Fruit fly (Drosophila melanogaster) whole organism, larva: ENCODE data around the gene hyd.

Experiments
- noc ChIP-seq: fragments of 200-800 bp; sonication (Bioruptor generic); optimal IDR thresholded peaks from 3 replicates; lab custom pipeline; 2019; ENCODE audit warnings: missing biosample characterization, mild to moderate bottlenecking, missing genetic modification characterization, moderate library complexity

Gene hyd

DNA sequence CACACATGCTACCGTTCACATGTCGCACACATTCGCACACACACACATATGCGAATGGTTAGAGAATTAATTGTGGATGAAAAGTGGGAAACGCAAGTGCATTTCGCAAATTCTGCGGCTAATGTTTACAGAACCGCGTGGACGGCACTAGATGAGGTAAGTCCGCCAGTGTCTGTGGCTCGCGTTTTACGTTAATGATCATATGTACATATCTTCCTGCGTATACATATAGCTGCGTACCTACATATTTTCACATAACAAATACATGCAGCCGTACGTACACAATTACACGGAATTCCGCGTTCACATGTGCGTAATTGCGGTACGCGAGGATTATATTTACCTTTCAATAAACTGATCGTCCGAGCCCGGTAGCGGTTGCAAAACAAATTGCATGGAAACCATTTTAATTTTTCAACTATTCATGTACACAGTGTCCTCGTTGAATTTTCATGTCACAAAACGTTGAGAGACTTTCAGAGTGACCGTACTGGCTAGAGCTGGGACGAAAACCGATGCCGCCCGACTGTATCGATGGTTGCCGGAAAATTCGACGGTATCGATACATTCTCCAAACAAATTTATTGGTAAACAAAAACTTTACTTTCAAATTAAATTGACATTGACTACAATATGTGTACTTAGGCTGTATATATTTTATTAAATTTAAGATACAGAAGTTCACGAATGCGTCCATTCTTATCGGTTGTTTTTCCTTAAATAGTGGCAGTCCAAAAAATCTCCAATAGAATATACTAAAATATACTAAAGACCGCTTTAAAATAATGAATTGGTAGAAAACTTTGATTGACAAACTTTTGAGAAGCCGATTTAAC, at the start of gene hyd:
Gene hyd (minus strand): TSS at position 495 of the 836 bp plus-strand sequence.
- no peak for TF ChIP-seq noc

DNA sequence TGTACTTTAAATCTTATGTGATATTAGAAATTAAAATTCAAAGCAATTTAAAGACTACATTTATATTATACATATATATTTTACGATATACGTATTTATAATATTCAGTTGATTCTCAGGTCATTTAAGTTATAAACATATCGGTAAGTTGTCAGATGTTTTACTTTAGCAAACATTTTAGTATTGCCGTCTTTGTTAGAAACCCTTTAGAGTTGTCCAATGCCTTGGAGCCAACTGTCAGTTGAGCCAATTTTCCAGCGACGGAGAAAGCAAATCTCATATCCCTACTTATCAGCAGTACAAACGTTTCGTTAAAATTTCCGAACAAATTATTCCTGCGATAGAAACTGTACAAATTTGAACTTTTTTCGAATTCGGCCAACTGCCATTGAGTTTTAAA, 49.4 kb upstream of the hyd start, which contains the start of gene topi:
Gene topi (plus strand): TSS at position 301 of the 400 bp plus-strand sequence.
- no peak for TF ChIP-seq noc

- peak; percentile 73 for TF ChIP-seq noc
These were observed 48.7 kb upstream of the hyd start, which contains the start of gene Whamy for dm6 chr3R:9774147-9774546. Gene Whamy, minus strand, starts transcription at chr3R:9774419.

DNA sequence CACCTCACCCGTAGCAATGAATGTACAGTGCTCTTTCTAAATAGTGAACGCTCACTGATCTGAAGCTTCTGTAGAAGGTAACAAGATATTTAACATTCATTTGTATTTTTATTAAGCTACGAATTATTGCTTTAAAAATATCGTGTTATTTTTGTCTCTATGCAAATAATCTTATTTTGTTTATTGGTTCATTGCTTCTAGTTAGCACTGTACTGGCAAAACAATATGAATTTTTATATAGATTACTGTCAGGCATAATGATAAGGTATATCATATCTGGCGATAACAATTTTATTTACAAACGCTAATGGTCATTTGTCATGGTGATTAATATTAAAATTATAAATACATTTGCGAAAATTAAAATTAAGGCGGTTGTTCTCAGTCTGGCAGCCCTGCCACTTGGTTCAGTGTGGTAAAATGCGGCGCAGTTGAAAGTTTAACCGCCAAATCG, 46.1 kb upstream of the hyd start, which contains the start of gene CG9471:
Gene CG9471 (minus strand): TSS at position 24 of the 454 bp plus-strand sequence.
- peak; percentile 97 for TF ChIP-seq noc

DNA sequence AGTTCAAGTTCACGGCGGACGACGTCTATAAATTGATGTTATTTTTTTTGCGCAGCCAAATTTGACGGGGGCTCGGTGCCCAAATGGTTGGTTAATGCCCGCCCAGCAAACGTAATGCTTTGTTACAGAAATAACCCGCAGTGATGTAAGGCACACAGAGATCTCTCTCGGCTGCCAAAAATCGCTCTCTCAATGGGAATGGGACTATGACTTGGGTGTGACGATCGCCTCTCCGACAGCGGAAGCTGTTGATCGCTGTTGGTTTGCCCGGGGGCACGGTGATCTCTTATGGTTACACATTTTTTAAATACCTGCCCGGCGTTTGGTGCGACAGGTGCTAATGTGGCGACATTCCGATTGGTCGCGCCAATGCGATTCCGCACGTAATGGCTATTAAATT, 44.7 kb upstream of the hyd start:
- TF ChIP-seq noc, result no peak

- no peak for TF ChIP-seq noc
These were observed 43.5 kb upstream of the hyd start, which contains the start of gene MED6 for dm6 chr3R:9768884-9769283. Gene MED6, minus strand, starts transcription at chr3R:9768984.

dm6 chr3R:9767620-9768592, 42.5 kb upstream of the hyd start, which contains the start of gene Naa80:
Gene Naa80, plus strand, starts transcription at chr3R:9767834.
- peak; percentile 49 for TF ChIP-seq noc

DNA sequence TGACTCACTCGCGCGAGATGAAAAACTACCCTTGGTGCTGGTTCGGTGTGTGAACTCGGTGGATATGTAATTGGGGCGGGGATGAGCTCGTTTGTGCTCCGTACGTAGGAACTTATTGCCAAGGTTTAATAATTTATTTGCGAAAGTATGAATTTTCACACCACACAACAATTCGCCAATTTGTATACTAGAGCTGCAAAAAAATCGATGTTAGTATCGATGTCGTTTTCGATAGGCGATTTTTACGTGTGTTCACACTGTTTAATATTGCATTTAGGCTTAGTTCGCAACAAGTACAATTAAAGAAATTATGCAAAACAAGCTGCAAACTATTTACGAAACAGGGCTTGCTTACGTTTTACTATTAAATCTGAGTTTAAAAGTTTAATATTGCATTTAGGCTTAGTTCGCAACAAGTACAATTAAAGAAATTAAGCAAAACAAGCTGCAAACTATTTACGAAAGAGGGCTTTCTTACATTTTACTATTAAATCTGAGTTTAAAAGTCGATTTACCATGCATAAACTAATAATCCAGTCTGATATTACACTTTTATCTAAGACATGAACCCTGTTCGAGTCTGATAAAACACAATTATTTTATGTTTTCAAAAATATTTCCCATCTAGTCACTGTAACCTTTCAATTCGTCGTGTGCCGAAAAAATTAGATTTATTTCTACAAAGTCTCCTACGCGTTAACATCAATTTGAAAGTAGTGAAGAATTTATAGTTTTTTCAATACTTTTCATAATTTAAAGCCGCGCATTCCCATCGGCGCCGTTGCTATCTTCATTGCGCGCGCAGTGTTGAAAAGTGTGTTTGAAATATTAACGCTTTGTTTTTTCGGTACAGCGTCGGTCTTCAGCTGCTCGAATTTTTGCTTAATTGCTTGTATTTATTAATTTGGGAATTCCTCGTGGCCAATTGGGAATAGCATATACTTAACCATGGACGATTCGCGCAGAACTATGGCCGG, 37.8 kb upstream of the hyd start, which contains the start of the genes Snap24 and CG8478:
Gene Snap24 (minus strand): TSS at position 196 of the 977 bp plus-strand sequence.
Gene CG8478 (plus strand): TSS at position 696 of the 977 bp plus-strand sequence.
- no peak for TF ChIP-seq noc

dm6 chr3R:9759360-9760191, 34.2 kb upstream of the hyd start, which contains the start of gene Mpi:
Gene Mpi, plus strand, starts transcription at chr3R:9759622.
- no peak for TF ChIP-seq noc

- TF ChIP-seq noc, result no peak
These were observed 30.8 kb upstream of the hyd start, which contains the start of the genes Alg12 and Rpt3R for dm6 chr3R:9756187-9756586. Gene Alg12, plus strand, starts transcription at chr3R:9756491. Gene Rpt3R, minus strand, starts transcription at chr3R:9756510.

- no peak for TF ChIP-seq noc
These were observed 29.1 kb upstream of the hyd start, which contains the start of gene Tti1 for dm6 chr3R:9754487-9754886. Gene Tti1, minus strand, starts transcription at chr3R:9754686.

dm6 chr3R:9747900-9748663, 22.7 kb upstream of the hyd start:
- no peak for TF ChIP-seq noc

DNA sequence ATGACTTTTGCATAAGTTTGCCTTT, 22.3 kb upstream of the hyd start, which contains the start of gene PpD3:
Gene PpD3 (plus strand): TSS at position 1 of the 25 bp plus-strand sequence.
- no peak for TF ChIP-seq noc

DNA sequence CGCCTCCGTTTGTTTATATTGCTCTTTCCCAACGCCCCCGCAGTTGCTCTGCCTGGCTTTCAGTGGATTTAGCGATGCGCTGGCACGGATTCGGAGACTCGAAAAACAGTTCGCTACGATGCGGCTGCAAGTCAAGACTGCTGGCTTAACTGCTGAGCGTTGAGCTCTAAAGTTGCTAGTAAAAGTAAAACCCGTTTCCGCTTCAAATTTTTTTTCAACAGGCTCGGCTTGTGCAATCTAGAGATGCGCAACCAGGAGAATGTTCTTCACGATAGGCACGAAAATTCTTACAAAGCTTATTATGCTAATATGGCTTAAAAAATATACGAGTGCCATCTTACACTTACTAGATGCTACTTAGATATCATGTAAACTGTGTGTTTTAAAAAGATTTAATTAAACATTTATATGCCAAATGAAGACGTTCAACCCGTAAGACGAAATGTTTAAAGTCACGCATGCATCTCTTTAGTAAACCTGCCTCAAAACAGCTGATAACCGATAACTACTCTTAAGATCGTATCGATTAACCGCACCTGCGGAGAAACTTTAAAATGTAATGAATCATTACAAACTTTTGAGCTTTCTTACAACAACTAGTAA, 22.0 kb upstream of the hyd start, which contains the start of gene CG12948:
Gene CG12948 (minus strand): TSS at position 473 of the 603 bp plus-strand sequence.
- no peak for TF ChIP-seq noc
